Worm (Caenorhabditis elegans): Measurements from ENCODE around the gene F15B10.3.

F15B10.3 gene

DNA sequence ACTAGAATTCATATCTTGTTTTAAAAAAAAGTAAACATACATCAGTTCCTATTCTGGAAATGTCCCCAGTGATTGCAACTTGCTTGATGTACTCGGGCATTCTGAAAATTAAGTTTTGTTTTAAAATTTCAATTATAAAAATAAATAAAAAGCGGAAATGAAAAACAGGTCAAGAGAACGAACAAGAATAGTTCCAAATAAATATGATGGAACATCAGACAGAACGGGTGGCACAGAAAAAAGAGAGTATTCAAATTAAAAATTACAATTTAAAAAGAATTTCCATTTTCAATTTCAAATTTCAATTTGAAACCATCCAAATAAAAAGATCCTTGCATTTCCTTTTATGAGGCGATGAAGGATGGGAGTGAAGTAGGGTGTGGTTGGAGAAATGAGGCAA lies 18.8 kb downstream of the F15B10.3 start, which contains the start of gene C01B10.3:
Gene C01B10.3, minus strand, starts transcription at position 101 of the 400 bp plus-strand sequence.
- TF ChIP-seq spr-1 (tag; optimal IDR thresholded peaks at IDR 0.05) (no peak), set-16 (GFP tag; IDR thresholded peaks at IDR 0.05) (no peak), daf-12 (tag; optimal IDR thresholded peaks at IDR 0.05) (no peak), hif-1 (tag; optimal IDR thresholded peaks at IDR 0.05) (no peak), madf-9 (GFP tag; conservative IDR thresholded peaks at IDR 0.05) (no peak), skn-1 (tag; optimal IDR thresholded peaks at IDR 0.05) (no peak), hlh-11 (tag; optimal IDR thresholded peaks at IDR 0.05) (no peak), nhr-6 (tag; optimal IDR thresholded peaks at IDR 0.05) (no peak), lir-3 (tag; optimal IDR thresholded peaks at IDR 0.05) (no peak), rbr-2 (tag; optimal IDR thresholded peaks at IDR 0.05) (no peak), unc-130 (GFP tag; optimal IDR thresholded peaks at IDR 0.05) (no peak), Y105C5A.15 (GFP tag; IDR thresholded peaks at IDR 0.05) (no peak), attf-4 (tag; optimal IDR thresholded peaks at IDR 0.05) (no peak), daf-16 (GFP tag; optimal IDR thresholded peaks at IDR 0.05) (no peak), daf-16 (tag; optimal IDR thresholded peaks at IDR 0.05) (no peak), lin-38 (GFP tag; IDR thresholded peaks at IDR 0.05) (no peak), nhr-11 (tag; optimal IDR thresholded peaks at IDR 0.05) (no peak), zip-2 (tag; optimal IDR thresholded peaks at IDR 0.05) (no peak), Y5F2A.4 (GFP tag; optimal IDR thresholded peaks at IDR 0.05) (no peak), ztf-7 (tag; optimal IDR thresholded peaks at IDR 0.05) (no peak)

DNA sequence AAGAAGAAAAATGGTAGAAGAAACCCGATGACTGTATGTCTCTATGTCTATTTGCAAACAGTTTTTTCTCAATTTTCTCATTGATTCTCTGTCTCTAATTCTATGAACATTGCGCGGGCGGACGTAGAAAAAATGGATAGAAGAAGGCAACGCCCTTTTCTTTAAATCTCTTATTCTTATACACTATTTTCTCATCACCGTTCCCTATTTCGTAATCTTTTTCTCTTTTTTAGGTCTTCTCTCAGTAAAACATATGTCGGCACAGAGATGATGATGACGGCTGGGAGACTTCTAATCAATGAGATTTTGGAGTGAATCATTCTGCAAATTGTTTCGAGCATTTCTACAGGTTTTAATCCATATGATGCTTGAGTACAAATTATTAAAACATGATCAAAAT lies 19.7 kb downstream of the F15B10.3 start:
- TF ChIP-seq dve-1 (tag; optimal IDR thresholded peaks at IDR 0.05; ENCODE audit: insufficient read depth), result peak; percentile 50
- no peak for TF ChIP-seq nhr-102 (tag; optimal IDR thresholded peaks at IDR 0.05)
- peak; percentile 75 for TF ChIP-seq nhr-28 (tag; optimal IDR thresholded peaks at IDR 0.05)
- peak in 1 of 2 experiments; percentile 7 for TF ChIP-seq mdl-1 (tag; optimal IDR thresholded peaks at IDR 0.05)
- TF ChIP-seq D1046.2 (GFP tag; IDR thresholded peaks at IDR 0.05), result no peak
- no peak for TF ChIP-seq lir-3 (tag; optimal IDR thresholded peaks at IDR 0.05)

DNA sequence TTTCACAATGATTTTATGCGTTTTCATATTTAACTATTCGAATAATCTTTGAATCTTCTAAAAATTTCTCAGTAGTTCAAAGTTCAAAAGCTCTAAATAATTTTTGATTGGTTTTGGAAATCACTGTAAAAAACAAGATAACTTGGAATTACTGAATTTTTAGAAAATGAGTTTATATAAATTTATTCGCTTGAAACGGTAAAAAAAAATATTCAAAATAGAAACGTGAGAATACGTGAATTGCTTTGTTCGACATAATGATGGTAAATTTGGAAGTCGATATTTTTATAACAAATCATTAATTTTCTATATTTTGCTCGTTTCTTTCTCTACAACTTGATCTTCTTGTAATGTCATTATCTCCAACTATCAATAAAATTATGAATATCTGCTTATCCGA lies 20.9 kb downstream of the F15B10.3 start, which contains the start of gene C01B10.44:
Gene C01B10.44, plus strand, starts transcription at position 301 of the 400 bp plus-strand sequence.
- TF ChIP-seq aha-1 (tag) (no peak), ceh-28 (tag; optimal IDR thresholded peaks at IDR 0.05) (no peak), ceh-82 (tag; optimal IDR thresholded peaks at IDR 0.05) (no peak), lsy-2 (tag; optimal IDR thresholded peaks at IDR 0.05) (no peak), lir-3 (tag; optimal IDR thresholded peaks at IDR 0.05) (no peak), mxl-2 (GFP tag; conservative IDR thresholded peaks at IDR 0.05) (no peak), lin-15B (tag; optimal IDR thresholded peaks at IDR 0.05) (no peak), rbr-2 (tag; optimal IDR thresholded peaks at IDR 0.05) (no peak), madf-9 (GFP tag; conservative IDR thresholded peaks at IDR 0.05) (no peak)

DNA sequence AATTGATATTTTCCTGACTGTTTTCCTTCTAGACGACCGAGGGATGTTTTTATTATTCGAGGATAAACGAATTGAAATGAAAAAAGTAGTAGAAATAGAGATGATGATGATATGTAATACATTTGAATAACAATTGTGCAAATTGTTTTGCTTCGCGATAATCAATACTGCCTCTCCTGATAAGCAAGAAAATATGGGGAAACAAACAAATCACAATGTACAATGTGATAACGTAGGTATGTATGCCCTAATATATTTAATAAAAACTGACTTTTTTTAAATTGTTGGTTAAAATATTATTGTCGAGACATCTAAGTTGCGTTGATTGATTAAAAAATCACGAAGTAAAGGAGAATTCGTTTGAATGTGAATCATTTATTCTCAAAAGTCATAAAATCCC lies 25.3 kb downstream of the F15B10.3 start, which contains the start of gene cest-5.2:
Gene cest-5.2, minus strand, starts transcription at position 128 of the 400 bp plus-strand sequence.
- TF ChIP-seq daf-16 (GFP tag; optimal IDR thresholded peaks at IDR 0.05) (no peak), daf-16 (tag; optimal IDR thresholded peaks at IDR 0.05) (peak; percentile 81), pqm-1 (tag; optimal IDR thresholded peaks at IDR 0.05) (peak; percentile 68), nhr-102 (tag; optimal IDR thresholded peaks at IDR 0.05) (peak; percentile 5), nhr-28 (tag; optimal IDR thresholded peaks at IDR 0.05) (peak; percentile 54), duxl-1 (tag; optimal IDR thresholded peaks at IDR 0.05; ENCODE audit: poor library complexity) (no peak), zag-1 (tag; optimal IDR thresholded peaks at IDR 0.05) (no peak), dve-1 (tag; optimal IDR thresholded peaks at IDR 0.05; ENCODE audit: insufficient read depth) (peak; percentile 51)

DNA sequence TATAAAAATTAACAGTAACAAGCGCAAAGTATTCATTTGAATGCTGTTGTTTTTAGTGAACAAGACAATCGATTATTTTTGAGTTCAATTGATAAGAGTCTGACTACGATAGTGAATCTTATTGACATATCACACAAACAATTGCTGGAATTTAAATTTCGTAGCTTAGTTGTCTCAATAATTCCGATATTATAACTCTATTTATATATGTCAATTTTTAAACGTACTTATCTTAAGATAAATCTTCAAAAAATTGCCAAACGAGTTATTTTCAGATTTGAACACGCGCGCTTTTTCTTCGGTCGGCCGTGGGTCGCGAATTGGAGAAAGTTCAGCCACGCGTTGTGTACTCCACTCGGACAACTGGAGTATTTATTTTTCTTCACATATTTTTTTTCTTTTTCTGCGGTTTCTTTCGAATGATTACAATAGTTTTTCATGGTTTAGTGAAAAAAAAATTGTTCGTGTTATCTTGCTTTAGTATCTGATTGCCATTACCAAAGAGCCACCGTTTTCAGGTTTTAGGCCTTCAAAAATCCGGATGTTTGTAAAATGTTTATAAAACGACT lies 29.3 kb downstream of the F15B10.3 start, which contains the start of the genes cest-5.1 and C01B10.9:
Gene cest-5.1, minus strand, starts transcription at position 51 of the 569 bp plus-strand sequence.
Gene C01B10.9, plus strand, starts transcription at position 519 of the 569 bp plus-strand sequence.
- no peak for TF ChIP-seq nhr-76 (tag; optimal IDR thresholded peaks at IDR 0.05)
- no peak for TF ChIP-seq mxl-2 (GFP tag; conservative IDR thresholded peaks at IDR 0.05)
- no peak for TF ChIP-seq ces-1 (GFP tag; optimal IDR thresholded peaks at IDR 0.05)
- no peak for TF ChIP-seq daf-12 (tag; optimal IDR thresholded peaks at IDR 0.05)
- no peak for TF ChIP-seq nhr-11 (tag; optimal IDR thresholded peaks at IDR 0.05)
- TF ChIP-seq lin-15B (tag; optimal IDR thresholded peaks at IDR 0.05), result no peak
- TF ChIP-seq fos-1 (tag; optimal IDR thresholded peaks at IDR 0.05), result no peak
- TF ChIP-seq dmd-6 (GFP tag; IDR thresholded peaks at IDR 0.05), result peak; percentile 63
- TF ChIP-seq unc-62 (GFP tag; optimal IDR thresholded peaks at IDR 0.05 in 1 of 2), result no peak
- TF ChIP-seq unc-62 (tag; optimal IDR thresholded peaks at IDR 0.05), result no peak
- no peak for TF ChIP-seq nhr-41 (GFP tag; IDR thresholded peaks at IDR 0.05)
- TF ChIP-seq cey-2 (tag; optimal IDR thresholded peaks at IDR 0.05; ENCODE audit: borderline replicate concordance, insufficient read depth), result no peak
- TF ChIP-seq nhr-10 (tag; optimal IDR thresholded peaks at IDR 0.05), result no peak
- TF ChIP-seq mes-2 (tag; optimal IDR thresholded peaks at IDR 0.05; ENCODE audit: poor library complexity, severe bottlenecking), result peak; percentile 99
- TF ChIP-seq Y48G9A.11 (GFP tag; IDR thresholded peaks at IDR 0.05), result no peak
